Worm (Caenorhabditis elegans): ENCODE data around the gene C03E10.1.

Gene C03E10.1

ce11 chrV:11268791-11269190 is 22.2 kb upstream of the C03E10.1 start, which contains the start of gene str-115:
TSS of gene str-115 (plus strand) at chrV:11269091.
- TF ChIP-seq ceh-62 (tag; optimal IDR thresholded peaks at IDR 0.05): no peak
- TF ChIP-seq lin-13 (GFP tag; optimal IDR thresholded peaks at IDR 0.05): no peak
- no peak for TF ChIP-seq daf-8 (GFP tag; IDR thresholded peaks at IDR 0.05)
- no peak for TF ChIP-seq lin-29 (GFP tag; IDR thresholded peaks at IDR 0.05)
- no peak for TF ChIP-seq ces-1 (GFP tag; optimal IDR thresholded peaks at IDR 0.05)
- TF ChIP-seq fkh-10 (GFP tag; optimal IDR thresholded peaks at IDR 0.05): no peak
- TF ChIP-seq nhr-10 (tag; optimal IDR thresholded peaks at IDR 0.05): no peak
- no peak for TF ChIP-seq D1046.2 (GFP tag; IDR thresholded peaks at IDR 0.05)
- no peak for TF ChIP-seq Y105C5A.15 (GFP tag; IDR thresholded peaks at IDR 0.05)
- no peak for TF ChIP-seq lin-15B (tag; optimal IDR thresholded peaks at IDR 0.05)
- no peak for TF ChIP-seq sdz-12 (GFP tag; optimal IDR thresholded peaks at IDR 0.05)
- TF ChIP-seq ceh-32 (tag; optimal IDR thresholded peaks at IDR 0.05; ENCODE audit: poor library complexity): no peak
- no peak for TF ChIP-seq nhr-77 (tag; optimal IDR thresholded peaks at IDR 0.05)
- no peak for TF ChIP-seq spr-1 (tag; optimal IDR thresholded peaks at IDR 0.05)
- TF ChIP-seq mxl-2 (GFP tag; conservative IDR thresholded peaks at IDR 0.05): no peak
- no peak for TF ChIP-seq vab-7 (GFP tag; IDR thresholded peaks at IDR 0.05)
- TF ChIP-seq zfp-3 (GFP tag; conservative IDR thresholded peaks at IDR 0.05): no peak
- TF ChIP-seq hlh-11 (tag; optimal IDR thresholded peaks at IDR 0.05): no peak
- no peak for TF ChIP-seq nhr-25 (tag; optimal IDR thresholded peaks at IDR 0.05; ENCODE audit: borderline replicate concordance, insufficient read depth)
- no peak for TF ChIP-seq jun-1 (tag; optimal IDR thresholded peaks at IDR 0.05)

ce11 chrV:11271051-11271450 is 19.9 kb upstream of the C03E10.1 start, which contains the start of gene clec-222:
TSS of gene clec-222 (plus strand) at chrV:11271351.
- TF ChIP-seq mes-2 (tag; optimal IDR thresholded peaks at IDR 0.05; ENCODE audit: poor library complexity, severe bottlenecking) (no peak), ceh-28 (tag; optimal IDR thresholded peaks at IDR 0.05) (no peak), Y75B8A.6 (GFP tag; IDR thresholded peaks at IDR 0.05) (no peak), egl-27 (tag; optimal IDR thresholded peaks at IDR 0.05) (no peak), dmd-9 (GFP tag; IDR thresholded peaks at IDR 0.05) (no peak), unc-39 (tag; optimal IDR thresholded peaks at IDR 0.05) (no peak), R02D3.7 (tag; optimal IDR thresholded peaks at IDR 0.05) (no peak)

ce11 chrV:11272848-11273247 is 18.1 kb upstream of the C03E10.1 start, which contains the start of gene clec-223:
TSS of gene clec-223 (plus strand) at chrV:11273148.
- TF ChIP-seq nhr-10 (tag; optimal IDR thresholded peaks at IDR 0.05) (no peak), zip-11 (GFP tag; IDR thresholded peaks at IDR 0.05) (no peak), F26F4.8 (GFP tag; conservative IDR thresholded peaks at IDR 0.05) (no peak), fkh-10 (GFP tag; optimal IDR thresholded peaks at IDR 0.05) (no peak), ceh-28 (tag; optimal IDR thresholded peaks at IDR 0.05) (no peak), F49E8.2 (tag; optimal IDR thresholded peaks at IDR 0.05; ENCODE audit: borderline replicate concordance) (no peak), ZK337.2 (GFP tag; IDR thresholded peaks at IDR 0.05) (no peak), Y75B8A.6 (GFP tag; IDR thresholded peaks at IDR 0.05) (no peak), unc-39 (tag; optimal IDR thresholded peaks at IDR 0.05) (no peak), lir-3 (tag; optimal IDR thresholded peaks at IDR 0.05) (no peak), vab-7 (GFP tag; IDR thresholded peaks at IDR 0.05) (no peak), ctbp-1 (GFP tag; IDR thresholded peaks at IDR 0.05) (no peak), T20F7.1 (GFP tag; optimal IDR thresholded peaks at IDR 0.05) (no peak)

- TF ChIP-seq F49E8.2 (tag; optimal IDR thresholded peaks at IDR 0.05; ENCODE audit: borderline replicate concordance) (peak; percentile 37), ZK337.2 (GFP tag; IDR thresholded peaks at IDR 0.05) (no peak)
Observed at ce11 chrV:11279564-11279963, 11.4 kb upstream of the C03E10.1 start.

All from whole organism, L4 larva.